Fruit fly (Drosophila melanogaster): ENCODE measurements around the gene CG10561.
A peak's percentile ranks its signal among the peaks of the same experiment; 100 is the strongest.

- TF ChIP-seq Clk (GFP tag; optimal IDR thresholded peaks at IDR 0.05) (no peak), Hr96 (GFP tag; optimal IDR thresholded peaks at IDR 0.05) (peak; percentile 45)
These were observed 19.5 kb downstream of the CG10561 start, which contains the start of gene brat for dm6 chr2L:19133465-19134365.
